Fruit fly (Drosophila melanogaster) whole organism, prepupa: Measurements from ENCODE around the gene trol.

Experiments used
- CG34406 ChIP-seq: fragments of 200-800 bp; sonication (Bioruptor generic); optimal IDR thresholded peaks from 3 replicates; lab custom pipeline; 2016; ENCODE audit warnings: missing biosample characterization, missing genetic modification characterization
- CG9139 ChIP-seq: fragments of 200-800 bp; sonication (Bioruptor generic); optimal IDR thresholded peaks from 3 replicates; lab custom pipeline; 2017; ENCODE audit warnings: missing biosample characterization, mild to moderate bottlenecking, missing genetic modification characterization

DNA sequence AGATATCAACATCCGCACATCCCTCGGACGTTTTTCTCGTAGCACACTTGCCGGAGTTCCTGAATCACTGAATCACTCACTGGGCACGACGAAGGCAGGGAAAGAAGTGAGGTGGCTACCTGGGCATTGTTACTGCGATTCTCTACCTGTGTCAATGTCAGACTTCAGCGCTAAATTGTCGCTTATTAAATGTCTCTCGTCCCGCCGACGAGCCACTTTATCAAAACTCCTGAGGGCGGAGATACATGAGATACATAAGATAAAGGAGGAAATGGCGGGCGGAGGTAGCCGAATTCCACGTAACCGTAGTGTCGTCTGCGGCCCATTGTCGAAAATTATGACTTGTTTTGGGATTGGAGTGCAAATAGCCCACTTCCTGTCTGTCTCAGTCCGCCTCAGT, 79.5 kb downstream of the trol start:
- no peak for TF ChIP-seq CG9139
- TF ChIP-seq CG34406 (GFP tag; lab: Kevin White, UChicago), result no peak
